Worm (Caenorhabditis elegans) whole organism, L2 larva: ENCODE results near the gene F07G6.12.
"Not testable (repeated sequence)": the region's sequence is repeated elsewhere in the genome, so short reads cannot be mapped to it uniquely, and the experiment has no call there.

ENCODE experiments used
- F13H6.1 ChIP-seq: sonication (generic microtip); optimal IDR thresholded peaks from 2 replicates; lab custom pipeline; 2016; ENCODE audit warnings: missing genetic modification characterization, missing compliant biosample characterization
- ama-1 ChIP-seq: fragments of 150-350 bp; optimal IDR thresholded peaks from 2 replicates; lab custom pipeline; 2018; ENCODE audit warnings: inconsistent platforms
- blmp-1 ChIP-seq: sonication (generic microtip); optimal IDR thresholded peaks from 2 replicates; lab custom pipeline; 2017; ENCODE audit warnings: missing genetic modification characterization, mild to moderate bottlenecking, missing compliant biosample characterization, antibody characterized with exemption, moderate library complexity; ENCODE audit not compliant: insufficient read depth
- lin-39 ChIP-seq: fragments of 150-350 bp; optimal IDR thresholded peaks from 2 replicates; lab custom pipeline; 2014; ENCODE audit warnings: missing biosample characterization, missing genetic modification reagents, missing genetic modification characterization
- lsy-2 ChIP-seq, 2 experiments: fragments of 150-350 bp in 1 of 2; sonication (generic microtip) in 1 of 2; optimal IDR thresholded peaks; 2 replicates each; lab custom pipeline; 2014 to 2017; ENCODE audit warnings: missing biosample characterization in 2 of 2, missing genetic modification characterization in 2 of 2
- mdl-1 ChIP-seq, 2 experiments: fragments of 150-350 bp in 1 of 2; sonication (generic microtip) in 1 of 2; optimal IDR thresholded peaks; 2 replicates each; lab custom pipeline; 2017; ENCODE audit warnings: missing biosample characterization in 2 of 2, missing genetic modification characterization in 2 of 2
- nhr-10 ChIP-seq: sonication (generic microtip); optimal IDR thresholded peaks from 2 replicates; lab custom pipeline; 2017; ENCODE audit warnings: missing biosample characterization, missing genetic modification characterization
- nhr-77 ChIP-seq: fragments of 150-350 bp; optimal IDR thresholded peaks from 2 replicates; lab custom pipeline; 2014; ENCODE audit warnings: missing biosample characterization, missing genetic modification characterization
- peb-1 ChIP-seq: fragments of 150-350 bp; optimal IDR thresholded peaks from 2 replicates; lab custom pipeline; 2014; ENCODE audit warnings: missing biosample characterization, missing genetic modification characterization
- unc-39 ChIP-seq: fragments of 150-350 bp; optimal IDR thresholded peaks from 2 replicates; lab custom pipeline; 2014; ENCODE audit warnings: missing biosample characterization, missing genetic modification characterization
- zag-1 ChIP-seq: fragments of 150-350 bp; optimal IDR thresholded peaks from 2 replicates; lab custom pipeline; 2014; ENCODE audit warnings: missing biosample characterization, missing genetic modification characterization
- ztf-11 ChIP-seq: sonication (generic microtip); optimal IDR thresholded peaks from 2 replicates; lab custom pipeline; 2017; ENCODE audit warnings: missing biosample characterization, missing genetic modification characterization

DNA sequence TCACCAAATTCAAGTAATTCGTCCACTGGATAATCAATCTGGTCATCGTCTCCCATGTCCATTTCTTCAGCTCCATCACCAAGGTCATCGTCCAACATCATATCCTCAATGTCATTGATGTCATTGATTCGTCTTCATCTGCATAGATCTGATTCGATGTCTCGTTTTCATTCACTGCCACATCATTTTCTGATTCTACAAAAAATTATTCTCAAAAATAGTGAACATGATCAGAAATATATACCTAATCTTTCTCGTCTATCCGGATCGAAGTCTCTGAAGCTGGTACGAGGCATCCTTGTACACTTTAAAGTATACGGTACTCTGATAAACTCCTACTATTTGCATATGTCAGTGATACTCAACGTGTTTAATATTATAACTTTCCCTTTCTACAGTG is 39.2 kb upstream of the F07G6.12 start, which contains the start of gene C36C9.4:
- not testable (repeated sequence) for TF ChIP-seq mdl-1 (tag; optimal IDR thresholded peaks at IDR 0.05; lab: Kevin White, UChicago); F13H6.1; zag-1 (tag; lab: Kevin White, UChicago); lin-39 (tag; lab: Kevin White, UChicago); blmp-1 (tag; lab: Kevin White, UChicago); ama-1 (lab: Kevin White, UChicago); peb-1 (tag; lab: Kevin White, UChicago); nhr-77 (tag; lab: Kevin White, UChicago); unc-39; lsy-2 (tag; optimal IDR thresholded peaks at IDR 0.05; lab: Kevin White, UChicago); nhr-10 (tag; lab: Kevin White, UChicago); ztf-11
